Worm (Caenorhabditis elegans): ENCODE data around the gene Y73F8A.1159.

DNA sequence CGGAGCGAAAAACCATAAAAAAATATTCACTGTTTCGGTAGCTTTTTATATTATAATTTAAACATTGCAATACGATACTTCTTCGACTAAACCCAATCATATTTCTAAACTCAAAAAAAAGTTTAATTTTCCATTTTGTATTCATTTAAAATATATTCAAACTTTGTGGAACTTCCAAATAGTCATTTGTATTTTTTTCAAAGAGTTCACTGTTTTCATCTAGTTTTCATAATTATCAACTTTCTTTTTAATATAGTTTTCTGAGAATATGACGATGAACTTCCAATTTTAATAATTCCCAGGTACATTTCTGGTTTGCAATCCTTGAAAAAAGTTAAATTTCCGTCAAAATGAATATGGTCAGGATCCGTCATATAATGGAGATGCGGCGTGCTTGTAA, 29.6 kb downstream of the Y73F8A.1159 start, which contains the start of gene cpna-4:
- TF ChIP-seq snpc-4 (tag; optimal IDR thresholded peaks at IDR 0.05) (no peak), nhr-237 (tag; optimal IDR thresholded peaks at IDR 0.05) (no peak), ces-1 (GFP tag; optimal IDR thresholded peaks at IDR 0.05) (no peak), ztf-11 (tag; optimal IDR thresholded peaks at IDR 0.05) (no peak), nhr-28 (tag; optimal IDR thresholded peaks at IDR 0.05) (no peak), mls-2 (tag; optimal IDR thresholded peaks at IDR 0.05) (no peak), mep-1 (tag; optimal IDR thresholded peaks at IDR 0.05) (no peak)
